Worm (Caenorhabditis elegans) whole organism, mixed stage, embryonic: ENCODE results near the gene ZC84.1.

ENCODE experiments used
- blmp-1 ChIP-seq: fragments of 150-350 bp; optimal IDR thresholded peaks from 2 replicates; lab custom pipeline; 2014; ENCODE audit warnings: missing biosample characterization, missing genetic modification characterization
- ceh-39 ChIP-seq: fragments of 150-350 bp; optimal IDR thresholded peaks from 2 replicates; lab custom pipeline; 2014; ENCODE audit warnings: missing biosample characterization, missing genetic modification characterization
- ceh-83 ChIP-seq: fragments of 200-800 bp; sonication (Bioruptor generic); optimal IDR thresholded peaks from 2 replicates; lab custom pipeline; 2018; ENCODE audit warnings: mild to moderate bottlenecking, missing genetic modification characterization, missing compliant biosample characterization
- ces-1 ChIP-seq: fragments of 150-350 bp; optimal IDR thresholded peaks from 2 replicates; lab custom pipeline; 2014; ENCODE audit warnings: missing biosample characterization, missing genetic modification reagents, missing genetic modification characterization
- cnd-1 ChIP-seq: fragments of 200-800 bp; sonication (Bioruptor generic); optimal IDR thresholded peaks from 2 replicates; lab custom pipeline; 2018; ENCODE audit warnings: mild to moderate bottlenecking, missing genetic modification characterization, missing compliant biosample characterization
- drap-1 ChIP-seq: fragments of 200-800 bp; sonication (Bioruptor generic); optimal IDR thresholded peaks from 3 replicates; lab custom pipeline; 2018; ENCODE audit warnings: mild to moderate bottlenecking, missing genetic modification characterization, missing compliant biosample characterization
- elt-3 ChIP-seq: fragments of 150-350 bp; optimal IDR thresholded peaks from 2 replicates; lab custom pipeline; 2014; ENCODE audit warnings: missing biosample characterization, missing genetic modification characterization
- ham-2 ChIP-seq: fragments of 200-800 bp; sonication (Bioruptor generic); optimal IDR thresholded peaks from 2 replicates; lab custom pipeline; 2018; ENCODE audit warnings: mild to moderate bottlenecking, missing genetic modification characterization, missing compliant biosample characterization
- hlh-1 ChIP-seq: fragments of 150-350 bp; optimal IDR thresholded peaks from 2 replicates; lab custom pipeline; 2014; ENCODE audit warnings: missing biosample characterization, missing genetic modification reagents, missing genetic modification characterization
- lin-32 ChIP-seq: fragments of 200-800 bp; sonication (Bioruptor generic); optimal IDR thresholded peaks from 2 replicates; lab custom pipeline; 2018; ENCODE audit warnings: mild to moderate bottlenecking, missing genetic modification characterization, missing compliant biosample characterization
- lsy-2 ChIP-seq: fragments of 150-350 bp; optimal IDR thresholded peaks from 2 replicates; lab custom pipeline; 2014; ENCODE audit warnings: missing biosample characterization, missing genetic modification characterization
- mep-1 ChIP-seq: fragments of 150-350 bp; optimal IDR thresholded peaks from 2 replicates; lab custom pipeline; 2017; ENCODE audit warnings: missing biosample characterization, missing genetic modification reagents, missing genetic modification characterization, inconsistent platforms
- mls-2 ChIP-seq: sonication (generic microtip); optimal IDR thresholded peaks from 2 replicates; lab custom pipeline; 2016; ENCODE audit warnings: mild to moderate bottlenecking, missing genetic modification characterization, moderate library complexity, missing compliant biosample characterization
- nhr-12 ChIP-seq: fragments of 150-350 bp; optimal IDR thresholded peaks from 2 replicates; lab custom pipeline; 2014; ENCODE audit warnings: missing biosample characterization, missing genetic modification characterization
- nhr-2 ChIP-seq: fragments of 150-350 bp; optimal IDR thresholded peaks from 2 replicates; lab custom pipeline; 2014; ENCODE audit warnings: missing biosample characterization, missing genetic modification characterization
- nhr-237 ChIP-seq: fragments of 150-350 bp; optimal IDR thresholded peaks from 2 replicates; lab custom pipeline; 2014; ENCODE audit warnings: missing biosample characterization, missing genetic modification characterization
- nhr-28 ChIP-seq: fragments of 150-350 bp; optimal IDR thresholded peaks from 2 replicates; lab custom pipeline; 2014; ENCODE audit warnings: missing biosample characterization, missing genetic modification characterization
- nhr-76 ChIP-seq: sonication (generic microtip); optimal IDR thresholded peaks from 2 replicates; lab custom pipeline; 2017; ENCODE audit warnings: missing biosample characterization, missing genetic modification characterization
- pha-4 ChIP-seq: fragments of 150-350 bp; optimal IDR thresholded peaks from 2 replicates; lab custom pipeline; 2018; ENCODE audit warnings: missing biosample characterization, missing genetic modification reagents, missing genetic modification characterization
- sem-2 ChIP-seq: fragments of 200-800 bp; sonication (Bioruptor generic); optimal IDR thresholded peaks from 2 replicates; lab custom pipeline; 2018; ENCODE audit warnings: mild to moderate bottlenecking, missing genetic modification characterization, missing compliant biosample characterization
- snpc-4 ChIP-seq: fragments of 150-350 bp; optimal IDR thresholded peaks from 2 replicates; lab custom pipeline; 2014; ENCODE audit warnings: missing biosample characterization, missing genetic modification characterization
- sptf-1 ChIP-seq: sonication (generic microtip); optimal IDR thresholded peaks from 2 replicates; lab custom pipeline; 2017; ENCODE audit warnings: mild to moderate bottlenecking, missing genetic modification characterization, moderate library complexity, missing compliant biosample characterization
- tbx-8 ChIP-seq: fragments of 200-800 bp; sonication (Bioruptor generic); optimal IDR thresholded peaks from 2 replicates; lab custom pipeline; 2018; ENCODE audit warnings: mild to moderate bottlenecking, missing genetic modification characterization, moderate library complexity, missing compliant biosample characterization
- unc-120 ChIP-seq: sonication (generic microtip); optimal IDR thresholded peaks from 2 replicates; lab custom pipeline; 2017; ENCODE audit warnings: missing genetic modification characterization, missing compliant biosample characterization; ENCODE audit not compliant: poor library complexity, severe bottlenecking
- unc-39 ChIP-seq: fragments of 150-350 bp; optimal IDR thresholded peaks from 2 replicates; lab custom pipeline; 2014; ENCODE audit warnings: missing biosample characterization, missing genetic modification characterization
- unc-62 ChIP-seq: fragments of 150-350 bp; optimal IDR thresholded peaks from 2 replicates; lab custom pipeline; 2014; ENCODE audit warnings: missing biosample characterization, missing genetic modification reagents, missing genetic modification characterization
- zip-8 ChIP-seq: fragments of 150-350 bp; optimal IDR thresholded peaks from 2 replicates; lab custom pipeline; 2014; ENCODE audit warnings: missing biosample characterization, missing genetic modification characterization
- ztf-11 ChIP-seq: fragments of 150-350 bp; optimal IDR thresholded peaks from 2 replicates; lab custom pipeline; 2014; ENCODE audit warnings: missing biosample characterization, missing genetic modification characterization

The ZC84.1 gene

ce11 chrIII:9206185-9206584, at the start of gene ZC84.1:
Gene ZC84.1, minus strand, starts transcription at chrIII:9206285.
- TF ChIP-seq sptf-1, result no peak

ce11 chrIII:9255801-9256200, 49.7 kb upstream of the ZC84.1 start:
- TF ChIP-seq snpc-4 (tag; lab: Kevin White, UChicago) (no peak), drap-1 (no peak), nhr-237 (tag; lab: Kevin White, UChicago) (no peak), pha-4 (tag; lab: Kevin White, UChicago) (no peak)

- TF ChIP-seq pha-4 (tag; lab: Kevin White, UChicago) (no peak), ceh-39 (tag; lab: Kevin White, UChicago) (no peak), ceh-83 (GFP tag; lab: Kevin White, UChicago) (no peak), nhr-2 (tag; lab: Kevin White, UChicago) (no peak), nhr-237 (tag; lab: Kevin White, UChicago) (no peak), nhr-76 (no peak), drap-1 (no peak), cnd-1 (tag; lab: Kevin White, UChicago) (no peak), unc-39 (no peak), ztf-11 (no peak), nhr-28 (tag; lab: Kevin White, UChicago) (no peak), blmp-1 (no peak), zip-8 (tag; lab: Kevin White, UChicago) (no peak)
Measured at ce11 chrIII:9254988-9255387, 48.9 kb upstream of the ZC84.1 start.

- TF ChIP-seq ces-1 (GFP tag; lab: Kevin White, UChicago), result peak; percentile 6
- no peak for TF ChIP-seq lin-32 (GFP tag; lab: Kevin White, UChicago)
- TF ChIP-seq, all 35 proteins: peak for 1
Measured at ce11 chrIII:9250729-9251128, 44.6 kb upstream of the ZC84.1 start, which contains the start of gene T02C1.2. Gene T02C1.2, plus strand, starts transcription at chrIII:9251029.

- no peak for TF ChIP-seq mls-2 (tag; lab: Kevin White, UChicago)
- no peak for TF ChIP-seq ztf-11
- no peak for TF ChIP-seq nhr-12 (tag; lab: Kevin White, UChicago)
- peak; percentile 62 for TF ChIP-seq nhr-2 (tag; lab: Kevin White, UChicago)
- peak; percentile 4 for TF ChIP-seq hlh-1 (tag; lab: Kevin White, UChicago)
- TF ChIP-seq nhr-28 (tag; lab: Kevin White, UChicago), result no peak
Measured at ce11 chrIII:9247221-9247620, 41.1 kb upstream of the ZC84.1 start, which contains the start of gene T02C1.1. Gene T02C1.1, plus strand, starts transcription at chrIII:9247525.

- no peak for TF ChIP-seq unc-62 (GFP tag; lab: Kevin White, UChicago)
- TF ChIP-seq nhr-237 (tag; lab: Kevin White, UChicago), result no peak
- TF ChIP-seq nhr-76, result no peak
- TF ChIP-seq nhr-28 (tag; lab: Kevin White, UChicago), result no peak
- TF ChIP-seq lin-32 (GFP tag; lab: Kevin White, UChicago), result no peak
- TF ChIP-seq lsy-2 (tag; lab: Kevin White, UChicago), result no peak
- no peak for TF ChIP-seq ces-1 (GFP tag; lab: Kevin White, UChicago)
- TF ChIP-seq ztf-11, result no peak
- no peak for TF ChIP-seq elt-3 (tag; lab: Kevin White, UChicago)
Measured at ce11 chrIII:9242675-9243074, 36.6 kb upstream of the ZC84.1 start, which contains the start of gene dat-1. Gene dat-1, plus strand, starts transcription at chrIII:9242975.

- peak; percentile 38 for TF ChIP-seq mep-1 (tag; lab: Kevin White, UChicago)
- TF ChIP-seq nhr-237 (tag; lab: Kevin White, UChicago), result peak; percentile 20
- TF ChIP-seq unc-120 (tag; lab: Kevin White, UChicago), result peak; percentile 43
- no peak for TF ChIP-seq nhr-28 (tag; lab: Kevin White, UChicago)
- peak; percentile 27 for TF ChIP-seq ces-1 (GFP tag; lab: Kevin White, UChicago)
- no peak for TF ChIP-seq ztf-11
Measured at ce11 chrIII:9239983-9240382, 33.9 kb upstream of the ZC84.1 start, which contains the start of gene saeg-2. Gene saeg-2, plus strand, starts transcription at chrIII:9240363.

- TF ChIP-seq sem-2 (GFP tag; lab: Kevin White, UChicago) (no peak), nhr-237 (tag; lab: Kevin White, UChicago) (no peak), hlh-1 (tag; lab: Kevin White, UChicago) (no peak), ceh-83 (GFP tag; lab: Kevin White, UChicago) (no peak), ceh-39 (tag; lab: Kevin White, UChicago) (no peak), nhr-28 (tag; lab: Kevin White, UChicago) (no peak), tbx-8 (GFP tag; lab: Kevin White, UChicago) (no peak), ham-2 (GFP tag; lab: Kevin White, UChicago) (no peak), lsy-2 (tag; lab: Kevin White, UChicago) (no peak), sptf-1 (no peak)
- TF ChIP-seq, all 35 proteins: peak for 0
Measured at ce11 chrIII:9237626-9238025, 31.5 kb upstream of the ZC84.1 start.
